Worm (Caenorhabditis elegans) whole organism, L4 larva: Measurements from ENCODE around the gene ins-17.

ENCODE experiments used
- F37D6.2 ChIP-seq: sonication (generic microtip); optimal IDR thresholded peaks from 2 replicates; lab custom pipeline; 2016; ENCODE audit warnings: mild to moderate bottlenecking, missing genetic modification characterization, missing compliant biosample characterization
- Y75B8A.6 ChIP-seq: fragments of 200-800 bp; sonication (Bioruptor generic); IDR thresholded peaks from 2 replicates; pipeline ENCODE4 v1.3.6; 2022; ENCODE audit warnings: missing genetic modification reagents, missing genetic modification characterization, missing compliant biosample characterization
- ceh-20 ChIP-seq: fragments of 200-800 bp; sonication (Bioruptor generic); IDR thresholded peaks from 2 replicates; pipeline ENCODE4 v1.3.6; 2022; ENCODE audit warnings: missing genetic modification reagents, missing genetic modification characterization, missing compliant biosample characterization
- ceh-62 ChIP-seq: sonication (generic microtip); optimal IDR thresholded peaks from 2 replicates; lab custom pipeline; 2017; ENCODE audit warnings: missing biosample characterization, missing genetic modification characterization
- ceh-82 ChIP-seq: sonication (generic microtip); optimal IDR thresholded peaks from 2 replicates; lab custom pipeline; 2017; ENCODE audit warnings: missing biosample characterization, missing genetic modification characterization
- fos-1 ChIP-seq: fragments of 150-350 bp; optimal IDR thresholded peaks from 2 replicates; lab custom pipeline; 2014; ENCODE audit warnings: missing biosample characterization, missing genetic modification characterization
- nhr-11 ChIP-seq: fragments of 150-350 bp; optimal IDR thresholded peaks from 2 replicates; lab custom pipeline; 2014; ENCODE audit warnings: missing biosample characterization, missing genetic modification characterization
- nhr-237 ChIP-seq: sonication (generic microtip); optimal IDR thresholded peaks from 2 replicates; lab custom pipeline; 2017; ENCODE audit warnings: missing biosample characterization, missing genetic modification characterization
- nhr-28 ChIP-seq: fragments of 150-350 bp; optimal IDR thresholded peaks from 2 replicates; lab custom pipeline; 2014; ENCODE audit warnings: missing biosample characterization, missing genetic modification characterization
- nhr-77 ChIP-seq: fragments of 150-350 bp; optimal IDR thresholded peaks from 2 replicates; lab custom pipeline; 2014; ENCODE audit warnings: missing biosample characterization, missing genetic modification characterization
- sdz-12 ChIP-seq: fragments of 200-800 bp; sonication (Bioruptor generic); optimal IDR thresholded peaks from 2 replicates; lab custom pipeline; 2018; ENCODE audit warnings: mild to moderate bottlenecking, missing genetic modification characterization, missing compliant biosample characterization

DNA sequence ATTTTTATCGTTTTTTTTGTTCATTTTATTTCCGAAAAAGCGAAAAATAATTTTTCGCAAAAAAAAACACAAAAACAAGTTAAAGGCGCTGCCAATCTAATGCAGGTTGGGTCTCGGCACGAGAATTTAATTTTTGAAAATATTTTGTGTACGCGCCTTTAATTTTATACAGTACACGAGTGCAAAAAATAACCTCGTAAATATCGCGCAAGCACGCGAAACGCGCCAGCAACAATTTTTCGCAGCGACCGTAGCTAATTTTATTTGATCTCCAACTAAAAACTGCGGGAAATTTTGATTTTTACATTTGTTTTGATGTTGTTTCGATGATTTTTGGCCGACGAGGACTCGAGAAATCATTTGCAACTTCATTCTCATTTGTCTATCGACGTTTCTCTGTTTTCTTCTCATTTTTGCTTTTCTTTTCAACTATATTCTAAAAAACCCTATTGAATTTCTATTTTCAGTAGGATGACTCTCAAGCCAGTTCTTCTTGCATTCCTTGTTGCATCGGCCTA lies 11.6 kb upstream of the ins-17 start, which contains the start of gene cpg-1:
- TF ChIP-seq ceh-82 (tag; lab: Kevin White, UChicago) = no peak
- no peak for TF ChIP-seq nhr-28 (tag; lab: Kevin White, UChicago)
- TF ChIP-seq Y75B8A.6 = no peak
- no peak for TF ChIP-seq sdz-12 (GFP tag; lab: Kevin White, UChicago)
- TF ChIP-seq F37D6.2 (tag; lab: Kevin White, UChicago) = no peak
- TF ChIP-seq fos-1 (tag; lab: Kevin White, UChicago) = no peak
- no peak for TF ChIP-seq nhr-237 (tag; lab: Kevin White, UChicago)
- TF ChIP-seq ceh-20 = no peak
- TF ChIP-seq nhr-11 (tag; lab: Kevin White, UChicago) = no peak
- no peak for TF ChIP-seq ceh-62 (tag; lab: Kevin White, UChicago)
- no peak for TF ChIP-seq nhr-77
